Worm (Caenorhabditis elegans) whole organism, L4/young adult: ENCODE data around the gene K02A6.3.

Experiments
- W03F9.2 ChIP-seq: fragments of 150-350 bp; optimal IDR thresholded peaks from 2 replicates; lab custom pipeline; 2014; ENCODE audit warnings: missing biosample characterization, missing genetic modification characterization
- dao-5 ChIP-seq: sonication (generic microtip); optimal IDR thresholded peaks from 2 replicates; lab custom pipeline; 2016; ENCODE audit warnings: missing genotype, missing genetic modification characterization, moderate library complexity, missing compliant biosample characterization
- him-1 ChIP-seq: sonication (generic microtip); optimal IDR thresholded peaks from 2 replicates; lab custom pipeline; 2016; ENCODE audit warnings: missing genotype, missing genetic modification reagents, missing genetic modification characterization, missing compliant biosample characterization

K02A6.3 gene

ce11 chrX:8243116-8243515, 11.4 kb upstream of the K02A6.3 start:
- TF ChIP-seq W03F9.2 (tag; lab: Kevin White, UChicago) (no peak), dao-5 (no peak), him-1 (tag; lab: Kevin White, UChicago) (no peak)

- TF ChIP-seq him-1 (tag; lab: Kevin White, UChicago) (no peak), dao-5 (no peak), W03F9.2 (tag; lab: Kevin White, UChicago) (no peak)
Observed at ce11 chrX:8241906-8242305, 10.2 kb upstream of the K02A6.3 start, which contains the start of gene endu-2. endu-2 (plus strand) TSS chrX:8242301.

ce11 chrX:8238639-8239055, 6.9 kb upstream of the K02A6.3 start:
- TF ChIP-seq dao-5 (no peak), W03F9.2 (tag; lab: Kevin White, UChicago) (no peak), him-1 (tag; lab: Kevin White, UChicago) (no peak)

ce11 chrX:8236515-8236914, 4.8 kb upstream of the K02A6.3 start:
- TF ChIP-seq him-1 (tag; lab: Kevin White, UChicago) (no peak), W03F9.2 (tag; lab: Kevin White, UChicago) (no peak)

ce11 chrX:8235994-8236393, 4.3 kb upstream of the K02A6.3 start, which contains the start of gene M60.4:
M60.4 (minus strand) TSS chrX:8236314.
- TF ChIP-seq dao-5 (no peak), W03F9.2 (tag; lab: Kevin White, UChicago) (no peak), him-1 (tag; lab: Kevin White, UChicago) (no peak)

ce11 chrX:8233554-8233953, 1.8 kb upstream of the K02A6.3 start:
- TF ChIP-seq him-1 (tag; lab: Kevin White, UChicago) (no peak), W03F9.2 (tag; lab: Kevin White, UChicago) (no peak), dao-5 (no peak)

- TF ChIP-seq W03F9.2 (tag; lab: Kevin White, UChicago), result no peak
- TF ChIP-seq him-1 (tag; lab: Kevin White, UChicago), result no peak
- no peak for TF ChIP-seq dao-5
Observed at ce11 chrX:8230579-8230978, 1.2 kb downstream of the K02A6.3 start.

- no peak for TF ChIP-seq W03F9.2 (tag; lab: Kevin White, UChicago)
- TF ChIP-seq dao-5, result no peak
- no peak for TF ChIP-seq him-1 (tag; lab: Kevin White, UChicago)
Observed at ce11 chrX:8229221-8229620, 2.5 kb downstream of the K02A6.3 start.

- no peak for TF ChIP-seq him-1 (tag; lab: Kevin White, UChicago)
- no peak for TF ChIP-seq dao-5
- TF ChIP-seq W03F9.2 (tag; lab: Kevin White, UChicago), result no peak
Observed at ce11 chrX:8224916-8225315, 6.8 kb downstream of the K02A6.3 start, which contains the start of gene K02A6.2. K02A6.2 (minus strand) TSS chrX:8225016.

ce11 chrX:8219428-8219827, 12.3 kb downstream of the K02A6.3 start, which contains the start of gene K02A6.1:
K02A6.1 (plus strand) TSS chrX:8219728.
- TF ChIP-seq dao-5, result no peak
- TF ChIP-seq him-1 (tag; lab: Kevin White, UChicago), result no peak
- TF ChIP-seq W03F9.2 (tag; lab: Kevin White, UChicago), result no peak

- TF ChIP-seq W03F9.2 (tag; lab: Kevin White, UChicago) (no peak), him-1 (tag; lab: Kevin White, UChicago) (no peak), dao-5 (no peak)
Observed at ce11 chrX:8218653-8219052, 13.1 kb downstream of the K02A6.3 start, which contains the start of gene K02A6.4. K02A6.4 (minus strand) TSS chrX:8218753.

- TF ChIP-seq him-1 (tag; lab: Kevin White, UChicago) (no peak), W03F9.2 (tag; lab: Kevin White, UChicago) (no peak), dao-5 (no peak)
Observed at ce11 chrX:8216957-8217356, 14.8 kb downstream of the K02A6.3 start.

ce11 chrX:8214424-8215115, 17.2 kb downstream of the K02A6.3 start, which contains the start of gene C47D2.1:
C47D2.1 (plus strand) TSS chrX:8215065.
- no peak for TF ChIP-seq dao-5
- TF ChIP-seq W03F9.2 (tag; lab: Kevin White, UChicago), result no peak
- TF ChIP-seq him-1 (tag; lab: Kevin White, UChicago), result no peak

ce11 chrX:8210999-8211398, 20.7 kb downstream of the K02A6.3 start, which contains the start of gene cdd-1:
cdd-1 (minus strand) TSS chrX:8211149.
- TF ChIP-seq W03F9.2 (tag; lab: Kevin White, UChicago) (no peak), him-1 (tag; lab: Kevin White, UChicago) (no peak), dao-5 (no peak)
